ENCODE assay signal across 5 fruit fly cellular contexts in the genomic region with DNA sequence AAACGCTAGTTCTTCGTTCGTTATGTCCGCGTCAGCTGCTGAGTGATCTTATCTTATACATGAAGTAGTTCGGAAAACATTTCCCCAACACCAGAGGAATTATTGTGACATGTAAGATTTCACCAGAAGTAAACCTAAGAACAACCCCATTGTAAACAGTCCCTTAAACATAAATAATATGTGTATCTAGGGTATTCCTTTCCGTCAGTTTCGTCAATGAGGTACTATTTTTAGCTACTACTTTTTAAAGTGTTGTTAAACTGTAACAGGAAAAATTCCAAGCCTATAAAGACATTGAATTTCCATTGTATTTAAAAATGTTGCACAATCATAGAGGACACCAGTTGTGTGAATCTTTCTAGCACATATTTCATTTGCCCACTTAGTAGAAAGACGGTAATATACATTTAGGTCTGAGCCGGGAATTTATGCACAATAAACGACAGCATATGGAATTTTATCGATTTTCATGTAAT.
A peak's percentile ranks its signal among the peaks of the same experiment; 100 is the strongest.
TF ChIP-seq lines count a peak whose summit lies in the region.

No protein-coding gene starts in this region.

- no peak for TF ChIP-seq CTCF in whole organism, embryonic (GFP tag; optimal IDR thresholded peaks at IDR 0.05; lab: Kevin White, UChicago)

TF ChIP-seq in whole organism, adult, 20 proteins besides CTCF, POLR2A, EP300 and RAD21:
- TF ChIP-seq Crg-1 (GFP tag; optimal IDR thresholded peaks at IDR 0.05; lab: Kevin White, UChicago) (peak; percentile 26), CG7101 (tag; optimal IDR thresholded peaks at IDR 0.05; lab: Kevin White, UChicago) (no peak), CG12768 (GFP tag; optimal IDR thresholded peaks at IDR 0.05; lab: Kevin White, UChicago) (no peak), kay (GFP tag; lab: Kevin White, UChicago; ENCODE audit: borderline replicate concordance) (no peak)

TF ChIP-seq in whole organism, embryonic, 481 proteins besides CTCF, POLR2A, EP300 and RAD21 (continues in another document):
- TF ChIP-seq CG4707 (GFP tag; optimal IDR thresholded peaks at IDR 0.05; lab: Kevin White, UChicago) (no peak), tio (GFP tag; optimal IDR thresholded peaks at IDR 0.05; lab: Kevin White, UChicago) (no peak), CG4617 (GFP tag; optimal IDR thresholded peaks at IDR 0.05; lab: Kevin White, UChicago; ENCODE audit: borderline replicate concordance) (peak; percentile 15), sens (GFP tag; lab: Kevin White, UChicago) (peak; percentile 86), CG18764 (GFP tag; optimal IDR thresholded peaks at IDR 0.05; lab: Kevin White, UChicago) (no peak), CG14965 (GFP tag; optimal IDR thresholded peaks at IDR 0.05; lab: Kevin White, UChicago; ENCODE audit: borderline replicate concordance) (no peak), stwl (tag; optimal IDR thresholded peaks at IDR 0.05; lab: Kevin White, UChicago) (peak; percentile 80), CG13894 (tag; optimal IDR thresholded peaks at IDR 0.05; lab: Kevin White, UChicago) (peak; percentile 38), CG34376 (GFP tag; optimal IDR thresholded peaks at IDR 0.05; lab: Kevin White, UChicago) (no peak), CG6813 (GFP tag; optimal IDR thresholded peaks at IDR 0.05; lab: Kevin White, UChicago) (no peak), CG12659 (GFP tag; optimal IDR thresholded peaks at IDR 0.05; lab: Kevin White, UChicago) (peak; percentile 37), nerfin-1 (tag; optimal IDR thresholded peaks at IDR 0.05; lab: Kevin White, UChicago) (peak; percentile 20), CG17802 (tag; optimal IDR thresholded peaks at IDR 0.05; lab: Kevin White, UChicago) (peak; percentile 98), CG2116 (GFP tag; optimal IDR thresholded peaks at IDR 0.05; lab: Kevin White, UChicago) (peak; percentile 26), nau (GFP tag; optimal IDR thresholded peaks at IDR 0.05; lab: Kevin White, UChicago) (no peak), CG8388 (GFP tag; optimal IDR thresholded peaks at IDR 0.05; lab: Kevin White, UChicago) (no peak), Lhr (GFP tag; optimal IDR thresholded peaks at IDR 0.05; lab: Kevin White, UChicago) (peak; percentile 39), MBD-R2 (GFP tag; IDR thresholded peaks at IDR 0.05; lab: Robert Waterston, UW) (peak; percentile 39; the same call in 1 of the 2 replicates), CG18599 (GFP tag; optimal IDR thresholded peaks at IDR 0.05; lab: Kevin White, UChicago) (no peak), CG8924 (tag; optimal IDR thresholded peaks at IDR 0.05; lab: Kevin White, UChicago) (peak; percentile 50)

TF ChIP-seq in whole organism, prepupa, 60 proteins besides CTCF, POLR2A, EP300 and RAD21 (continues in another document):
- TF ChIP-seq Eip93F (GFP tag; optimal IDR thresholded peaks at IDR 0.05; lab: Kevin White, UChicago): no peak
- TF ChIP-seq fkh (GFP tag; optimal IDR thresholded peaks at IDR 0.05; lab: Kevin White, UChicago): peak; percentile 79
- no peak for TF ChIP-seq salr (GFP tag; optimal IDR thresholded peaks at IDR 0.05; lab: Kevin White, UChicago)
- TF ChIP-seq lz (GFP tag; optimal IDR thresholded peaks at IDR 0.05; lab: Kevin White, UChicago): no peak
- TF ChIP-seq Sox15 (GFP tag; optimal IDR thresholded peaks at IDR 0.05; lab: Kevin White, UChicago): no peak
- TF ChIP-seq Ets21C (GFP tag; optimal IDR thresholded peaks at IDR 0.05; lab: Kevin White, UChicago): no peak
- no peak for TF ChIP-seq Eip75B (GFP tag; optimal IDR thresholded peaks at IDR 0.05; lab: Kevin White, UChicago)
- TF ChIP-seq Ets96B (tag; optimal IDR thresholded peaks at IDR 0.05; lab: Kevin White, UChicago): no peak
- TF ChIP-seq Eip78C (GFP tag; lab: Kevin White, UChicago): peak; percentile 58
- peak; percentile 11 for TF ChIP-seq CG31627 (GFP tag; optimal IDR thresholded peaks at IDR 0.05; lab: Kevin White, UChicago)
- TF ChIP-seq esn (GFP tag; optimal IDR thresholded peaks at IDR 0.05; lab: Kevin White, UChicago): peak; percentile 16
- TF ChIP-seq CG11902 (GFP tag; optimal IDR thresholded peaks at IDR 0.05; lab: Kevin White, UChicago): no peak
- TF ChIP-seq Hr38 (GFP tag; optimal IDR thresholded peaks at IDR 0.05; lab: Kevin White, UChicago): no peak
- no peak for TF ChIP-seq Sox14 (GFP tag; optimal IDR thresholded peaks at IDR 0.05; lab: Kevin White, UChicago)
- TF ChIP-seq dsx (GFP tag; optimal IDR thresholded peaks at IDR 0.05; lab: Kevin White, UChicago; ENCODE audit: poor library complexity, severe bottlenecking): no peak
- TF ChIP-seq dac (GFP tag; optimal IDR thresholded peaks at IDR 0.05; lab: Kevin White, UChicago): no peak
- TF ChIP-seq CG11294 (GFP tag; IDR thresholded peaks at IDR 0.05; lab: Robert Waterston, UW): no peak
- TF ChIP-seq cyc (GFP tag; optimal IDR thresholded peaks at IDR 0.05; lab: Kevin White, UChicago): peak; percentile 7
- TF ChIP-seq CG9139 (GFP tag; optimal IDR thresholded peaks at IDR 0.05; lab: Kevin White, UChicago): no peak
- no peak for TF ChIP-seq ss (GFP tag; optimal IDR thresholded peaks at IDR 0.05; lab: Kevin White, UChicago)
- TF ChIP-seq Smox (GFP tag; optimal IDR thresholded peaks at IDR 0.05; lab: Kevin White, UChicago): no peak
- no peak for TF ChIP-seq CG7368 (GFP tag; optimal IDR thresholded peaks at IDR 0.05; lab: Kevin White, UChicago)

TF ChIP-seq in whole organism, pupa, 21 proteins besides CTCF, POLR2A, EP300 and RAD21:
- TF ChIP-seq D1 (tag; optimal IDR thresholded peaks at IDR 0.05; lab: Kevin White, UChicago) (peak; percentile 19), fd96Ca (GFP tag; IDR thresholded peaks at IDR 0.05; lab: Robert Waterston, UW) (no peak)

TF ChIP-seq in whole organism, wandering third instar larva, 38 proteins besides CTCF, POLR2A, EP300 and RAD21:
- TF ChIP-seq Rel (GFP tag; optimal IDR thresholded peaks at IDR 0.05; lab: Kevin White, UChicago): no peak
- TF ChIP-seq Rel (tag; optimal IDR thresholded peaks at IDR 0.05; lab: Kevin White, UChicago): no peak
- TF ChIP-seq woc (GFP tag; optimal IDR thresholded peaks at IDR 0.05; lab: Kevin White, UChicago): peak; percentile 54
- peak; percentile 19 for TF ChIP-seq ey (GFP tag; optimal IDR thresholded peaks at IDR 0.05; lab: Kevin White, UChicago)
- TF ChIP-seq dsf (GFP tag; optimal IDR thresholded peaks at IDR 0.05; lab: Kevin White, UChicago; ENCODE audit: borderline replicate concordance): no peak
